Worm (Caenorhabditis elegans): ENCODE results near the gene F27E5.9.

ce11 chrII:10127389-10127788 lies 7.4 kb upstream of the F27E5.9 start, which contains the start of gene F27E5.8:
- TF ChIP-seq nhr-2 (tag; optimal IDR thresholded peaks at IDR 0.05) = no peak
- TF ChIP-seq hlh-1 (tag; optimal IDR thresholded peaks at IDR 0.05) = no peak
- no peak for TF ChIP-seq snpc-4 (tag; optimal IDR thresholded peaks at IDR 0.05)
- no peak for TF ChIP-seq blmp-1 (tag; optimal IDR thresholded peaks at IDR 0.05)
- TF ChIP-seq nhr-28 (tag; optimal IDR thresholded peaks at IDR 0.05) = no peak
- no peak for TF ChIP-seq pha-4 (tag; optimal IDR thresholded peaks at IDR 0.05)
